Fruit fly (Drosophila melanogaster) S2 (cell line): ENCODE measurements around the gene CG3857.

Experiments used
- CG8478 ChIP-seq: fragments of >200 bp; optimal IDR thresholded peaks from 2 replicates; lab custom pipeline; 2018
- CTCF ChIP-seq, 2 experiments: fragments of >200 bp; optimal IDR thresholded peaks; 2 replicates each; lab custom pipeline; 2018

The CG3857 gene

dm6 chrX:1945241-1945640 lies 5.4 kb upstream of the CG3857 start:
- no peak for TF ChIP-seq CG8478 (lab: Kevin White, UChicago)
- no peak for TF ChIP-seq CTCF (optimal IDR thresholded peaks at IDR 0.05; lab: Kevin White, UChicago)

dm6 chrX:1944245-1945114 lies 4.6 kb upstream of the CG3857 start:
- no peak for TF ChIP-seq CG8478 (lab: Kevin White, UChicago)
- no peak for TF ChIP-seq CTCF (optimal IDR thresholded peaks at IDR 0.05; lab: Kevin White, UChicago)

dm6 chrX:1943337-1944244 lies 3.8 kb upstream of the CG3857 start:
- TF ChIP-seq CTCF (optimal IDR thresholded peaks at IDR 0.05; lab: Kevin White, UChicago) (no peak), CG8478 (lab: Kevin White, UChicago) (no peak)

dm6 chrX:1941669-1942092 lies 1.8 kb upstream of the CG3857 start, which contains the start of gene Hr4:
Gene Hr4 (plus strand): TSS chrX:1941940.
- TF ChIP-seq CTCF (optimal IDR thresholded peaks at IDR 0.05; lab: Kevin White, UChicago) (no peak), CG8478 (lab: Kevin White, UChicago) (no peak)

dm6 chrX:1927473-1928306 lies 12.2 kb downstream of the CG3857 start, which contains the start of gene CG11596:
Gene CG11596 (plus strand): TSS chrX:1927683.
- TF ChIP-seq CG8478 (lab: Kevin White, UChicago) (no peak), CTCF (optimal IDR thresholded peaks at IDR 0.05; lab: Kevin White, UChicago) (no peak)

- TF ChIP-seq CTCF (optimal IDR thresholded peaks at IDR 0.05; lab: Kevin White, UChicago) (peak; percentile 46 to 53), CG8478 (lab: Kevin White, UChicago) (no peak)
Measured at dm6 chrX:1922765-1923501, 16.9 kb downstream of the CG3857 start, which contains the start of the genes eIF2Bepsilon and Ocrl. Gene eIF2Bepsilon (minus strand): TSS chrX:1922874. Gene Ocrl (plus strand): TSS chrX:1922981.

dm6 chrX:1909533-1909932 lies 30.3 kb downstream of the CG3857 start:
- no peak for TF ChIP-seq CTCF (optimal IDR thresholded peaks at IDR 0.05; lab: Kevin White, UChicago)
- TF ChIP-seq CG8478 (lab: Kevin White, UChicago), result no peak

dm6 chrX:1908757-1909156 lies 31.1 kb downstream of the CG3857 start, which contains the start of the genes Edem1 and Rbcn-3B:
Gene Edem1 (minus strand): TSS chrX:1908827.
Gene Rbcn-3B (plus strand): TSS chrX:1908920.
- TF ChIP-seq CG8478 (lab: Kevin White, UChicago) (no peak), CTCF (optimal IDR thresholded peaks at IDR 0.05; lab: Kevin White, UChicago) (no peak)

dm6 chrX:1907727-1908264 lies 32.0 kb downstream of the CG3857 start, which contains the start of gene mip130:
Gene mip130 (plus strand): TSS chrX:1908239.
- TF ChIP-seq CG8478 (lab: Kevin White, UChicago), result no peak
- TF ChIP-seq CTCF (optimal IDR thresholded peaks at IDR 0.05; lab: Kevin White, UChicago), result no peak

dm6 chrX:1903968-1904367 lies 35.9 kb downstream of the CG3857 start:
- TF ChIP-seq CTCF (optimal IDR thresholded peaks at IDR 0.05; lab: Kevin White, UChicago), result no peak
- no peak for TF ChIP-seq CG8478 (lab: Kevin White, UChicago)

dm6 chrX:1903077-1903476 lies 36.8 kb downstream of the CG3857 start, which contains the start of gene CG32801:
Gene CG32801 (minus strand): TSS chrX:1903177.
- TF ChIP-seq CTCF (optimal IDR thresholded peaks at IDR 0.05; lab: Kevin White, UChicago), result no peak
- no peak for TF ChIP-seq CG8478 (lab: Kevin White, UChicago)

dm6 chrX:1901605-1902136 lies 38.2 kb downstream of the CG3857 start, which contains the start of gene Ldaf1:
Gene Ldaf1 (minus strand): TSS chrX:1901911.
- no peak for TF ChIP-seq CG8478 (lab: Kevin White, UChicago)
- TF ChIP-seq CTCF (optimal IDR thresholded peaks at IDR 0.05; lab: Kevin White, UChicago), result no peak
